Fruit fly (Drosophila melanogaster) whole organism, embryonic: ENCODE measurements around the gene Shal.

ENCODE experiments used
- Ada2b ChIP-seq: fragments of 200-800 bp; sonication (Bioruptor generic); IDR thresholded peaks from 2 replicates; pipeline ENCODE4 v1.3.6; 2022; ENCODE audit warnings: missing biosample characterization, missing genetic modification characterization
- Awh ChIP-seq: fragments of 200-800 bp; sonication (Bioruptor generic); IDR thresholded peaks from 2 replicates; pipeline ENCODE4, ENCODE4 v1.3.6; 2022; ENCODE audit warnings: missing biosample characterization, missing genetic modification characterization
- C15 ChIP-seq: fragments of 200-800 bp; sonication (Bioruptor generic); IDR thresholded peaks from 3 replicates; pipeline ENCODE4 v1.3.6; 2022; ENCODE audit warnings: missing biosample characterization, missing genetic modification characterization
- CG10267 ChIP-seq: fragments of 200-800 bp; sonication (Bioruptor generic); optimal IDR thresholded peaks from 2 replicates; lab custom pipeline; 2018; ENCODE audit warnings: missing biosample characterization, mild to moderate bottlenecking, missing genetic modification characterization, moderate library complexity
- CG10431 ChIP-seq: fragments of 200-800 bp; sonication (Bioruptor generic); optimal IDR thresholded peaks from 3 replicates; lab custom pipeline; 2018; ENCODE audit warnings: missing biosample characterization, mild to moderate bottlenecking, missing genetic modification characterization
- CG11093 ChIP-seq: fragments of 200-800 bp; sonication (Bioruptor generic); IDR thresholded peaks from 3 replicates; pipeline ENCODE4 v1.3.6; 2022; ENCODE audit warnings: missing biosample characterization, missing genetic modification characterization
- CG12155 ChIP-seq: fragments of 200-800 bp; sonication (Bioruptor generic); optimal IDR thresholded peaks from 3 replicates; lab custom pipeline; 2016; ENCODE audit warnings: missing biosample characterization, missing genetic modification characterization
- CG12299 ChIP-seq: fragments of 200-800 bp; sonication (Bioruptor generic); optimal IDR thresholded peaks from 2 replicates; lab custom pipeline; 2018; ENCODE audit warnings: missing biosample characterization, mild to moderate bottlenecking, missing genetic modification characterization
- CG12744 ChIP-seq: fragments of 200-800 bp; sonication (Bioruptor generic); optimal IDR thresholded peaks from 2 replicates; lab custom pipeline; 2016; ENCODE audit warnings: missing biosample characterization, missing genetic modification characterization
- CG15601 ChIP-seq: fragments of 200-800 bp; sonication (Bioruptor generic); optimal IDR thresholded peaks from 3 replicates; lab custom pipeline; 2019; ENCODE audit warnings: missing biosample characterization, mild to moderate bottlenecking, missing genetic modification characterization, moderate library complexity
- CG17359 ChIP-seq: fragments of 200-800 bp; sonication (Bioruptor generic); optimal IDR thresholded peaks from 3 replicates; lab custom pipeline; 2018; ENCODE audit warnings: missing biosample characterization, mild to moderate bottlenecking, missing genetic modification characterization, moderate library complexity
- CG17361 ChIP-seq: fragments of 200-800 bp; sonication (Bioruptor generic); IDR thresholded peaks from 3 replicates; pipeline ENCODE4 v1.3.6; 2022; ENCODE audit warnings: missing biosample characterization, missing genetic modification characterization
- CG17912 ChIP-seq: fragments of 200-800 bp; sonication (Bioruptor generic); optimal IDR thresholded peaks from 2 replicates; lab custom pipeline; 2018; ENCODE audit warnings: missing biosample characterization, mild to moderate bottlenecking, missing genetic modification characterization
- CG2129 ChIP-seq: fragments of 200-800 bp; sonication (Bioruptor generic); IDR thresholded peaks from 2 replicates; pipeline ENCODE4 v1.3.6; 2022; ENCODE audit warnings: missing biosample characterization, missing genetic modification characterization; ENCODE audit not compliant: partially characterized antibody
- CG31365 ChIP-seq: fragments of 200-800 bp; sonication (Bioruptor generic); optimal IDR thresholded peaks from 2 replicates; lab custom pipeline; 2018; ENCODE audit warnings: missing biosample characterization, mild to moderate bottlenecking, missing genetic modification characterization
- CG3407 ChIP-seq: fragments of 200-800 bp; sonication (Bioruptor generic); optimal IDR thresholded peaks from 2 replicates; lab custom pipeline; 2018; ENCODE audit warnings: missing biosample characterization, mild to moderate bottlenecking, missing genetic modification characterization
- CG3838 ChIP-seq: fragments of 200-800 bp; sonication (Bioruptor generic); optimal IDR thresholded peaks from 3 replicates; lab custom pipeline; 2016; ENCODE audit warnings: missing biosample characterization, missing genetic modification characterization
- CG7839 ChIP-seq: fragments of 200-800 bp; sonication (Bioruptor generic); optimal IDR thresholded peaks from 3 replicates; lab custom pipeline; 2018; ENCODE audit warnings: missing biosample characterization, mild to moderate bottlenecking, missing genetic modification characterization, moderate library complexity
- CG8765 ChIP-seq: fragments of 200-800 bp; sonication (Bioruptor generic); IDR thresholded peaks from 2 replicates; pipeline ENCODE4 v1.3.6; 2022; ENCODE audit warnings: missing biosample characterization, missing genetic modification characterization
- CG9797 ChIP-seq: fragments of 200-800 bp; sonication (Bioruptor generic); optimal IDR thresholded peaks from 3 replicates; lab custom pipeline; 2018; ENCODE audit warnings: missing biosample characterization, mild to moderate bottlenecking, missing genetic modification characterization
- Chrac-16 ChIP-seq: fragments of 200-800 bp; sonication (Bioruptor generic); optimal IDR thresholded peaks from 3 replicates; lab custom pipeline; 2016; ENCODE audit warnings: missing biosample characterization, missing genetic modification characterization
- CrebB ChIP-seq: fragments of 200-800 bp; sonication (Bioruptor generic); optimal IDR thresholded peaks from 3 replicates; lab custom pipeline; 2018; ENCODE audit warnings: missing biosample characterization, mild to moderate bottlenecking, missing genetic modification characterization
- Ets97D ChIP-seq: fragments of 200-800 bp; sonication (Bioruptor generic); optimal IDR thresholded peaks from 3 replicates; lab custom pipeline; 2016; ENCODE audit warnings: missing biosample characterization, missing genetic modification characterization
- Fer2 ChIP-seq: fragments of 200-800 bp; sonication (Bioruptor generic); optimal IDR thresholded peaks from 2 replicates; lab custom pipeline; 2018; ENCODE audit warnings: missing biosample characterization, mild to moderate bottlenecking, missing genetic modification characterization, moderate library complexity
- Gsc ChIP-seq: fragments of 200-800 bp; sonication (Bioruptor generic); IDR thresholded peaks from 2 replicates; pipeline ENCODE4 v1.3.6; 2022; ENCODE audit warnings: missing biosample characterization, missing genetic modification characterization
- Lim3 ChIP-seq: fragments of 200-800 bp; sonication (Bioruptor generic); IDR thresholded peaks from 2 replicates; pipeline ENCODE4 v1.3.6; 2022; ENCODE audit warnings: missing biosample characterization, missing genetic modification characterization
- Oaz ChIP-seq: fragments of 200-800 bp; sonication (Bioruptor generic); IDR thresholded peaks from 2 replicates; pipeline ENCODE4 v1.3.6; 2022; ENCODE audit warnings: missing biosample characterization, missing genetic modification characterization
- Six4 ChIP-seq: fragments of 200-800 bp; sonication (Bioruptor generic); optimal IDR thresholded peaks from 2 replicates; lab custom pipeline; 2016; ENCODE audit warnings: missing biosample characterization, missing genetic modification characterization
- ac ChIP-seq: fragments of 200-800 bp; sonication (Bioruptor generic); optimal IDR thresholded peaks from 3 replicates; lab custom pipeline; 2017; ENCODE audit warnings: missing biosample characterization, mild to moderate bottlenecking, missing genetic modification characterization
- ap ChIP-seq: fragments of 200-800 bp; sonication (Bioruptor generic); IDR thresholded peaks from 2 replicates; pipeline ENCODE4 v1.3.6; 2022; ENCODE audit warnings: missing biosample characterization, missing genetic modification characterization
- chn ChIP-seq: fragments of 200-800 bp; sonication (Bioruptor generic); optimal IDR thresholded peaks from 2 replicates; lab custom pipeline; 2016; ENCODE audit warnings: missing biosample characterization, missing genetic modification characterization
- cwo ChIP-seq: fragments of 200-800 bp; sonication (Bioruptor generic); optimal IDR thresholded peaks from 3 replicates; lab custom pipeline; 2017; ENCODE audit warnings: missing biosample characterization, missing genetic modification characterization, mild to moderate bottlenecking, moderate library complexity, missing genetic modification reagents
- danr ChIP-seq: fragments of 200-800 bp; sonication (Bioruptor generic); IDR thresholded peaks from 2 replicates; pipeline ENCODE4 v1.3.6; 2022; ENCODE audit warnings: missing biosample characterization, missing genetic modification characterization
- disco-r ChIP-seq: fragments of 200-800 bp; sonication (Bioruptor generic); optimal IDR thresholded peaks from 2 replicates; lab custom pipeline; 2016; ENCODE audit warnings: missing biosample characterization, missing genetic modification characterization
- ems ChIP-seq: fragments of 200-800 bp; sonication (Bioruptor generic); optimal IDR thresholded peaks from 3 replicates; lab custom pipeline; 2016; ENCODE audit warnings: missing biosample characterization, missing genetic modification characterization
- grau ChIP-seq: fragments of 200-800 bp; optimal IDR thresholded peaks from 3 replicates; lab custom pipeline; 2019; ENCODE audit warnings: missing biosample characterization, mild to moderate bottlenecking, missing genetic modification characterization, moderate library complexity
- hb ChIP-seq: fragments of 200-800 bp; sonication (Bioruptor generic); IDR thresholded peaks from 3 replicates; pipeline ENCODE4 v1.3.6; 2022; ENCODE audit warnings: missing biosample characterization, missing genetic modification characterization; ENCODE audit not compliant: partially characterized antibody
- lab ChIP-seq: fragments of 200-800 bp; sonication (Bioruptor generic); optimal IDR thresholded peaks from 3 replicates; lab custom pipeline; 2017; ENCODE audit warnings: missing biosample characterization, missing genetic modification characterization, mild to moderate bottlenecking, moderate library complexity, missing genetic modification reagents
- mld ChIP-seq: fragments of 200-800 bp; sonication (Bioruptor generic); IDR thresholded peaks from 3 replicates; pipeline ENCODE4 v1.3.6; 2022; ENCODE audit warnings: missing biosample characterization, missing genetic modification characterization; ENCODE audit not compliant: partially characterized antibody
- pum ChIP-seq: fragments of 200-800 bp; sonication (Bioruptor generic); optimal IDR thresholded peaks from 2 replicates; lab custom pipeline; 2016; ENCODE audit warnings: missing biosample characterization, missing genetic modification characterization
- sc ChIP-seq, 3 experiments: fragments of >200 bp in 2 of 3; fragments of 200-800 bp in 1 of 3; sonication (Bioruptor generic) in 1 of 3; optimal IDR thresholded peaks; 2 replicates in 2 of 3; 3 replicates in 1 of 3; lab custom pipeline; 2017; ENCODE audit warnings: mild to moderate bottlenecking in 1 of 3, missing biosample characterization in 1 of 3, missing genetic modification characterization in 1 of 3, missing genetic modification reagents in 1 of 3
- scrt ChIP-seq: fragments of 200-800 bp; sonication (Bioruptor generic); optimal IDR thresholded peaks from 2 replicates; lab custom pipeline; 2018; ENCODE audit warnings: missing biosample characterization, mild to moderate bottlenecking, missing genetic modification characterization, moderate library complexity
- sd ChIP-seq: fragments of 200-800 bp; sonication (Bioruptor generic); optimal IDR thresholded peaks from 3 replicates; lab custom pipeline; 2018; ENCODE audit warnings: missing biosample characterization, mild to moderate bottlenecking, missing genetic modification characterization, moderate library complexity
- sna ChIP-seq: fragments of 200-800 bp; sonication (Bioruptor generic); IDR thresholded peaks from 2 replicates; pipeline ENCODE4 v1.3.6; 2022; ENCODE audit warnings: missing biosample characterization, missing genetic modification characterization; ENCODE audit not compliant: partially characterized antibody
- sr ChIP-seq: fragments of 200-800 bp; sonication (Bioruptor generic); IDR thresholded peaks from 3 replicates; pipeline ENCODE4 v1.3.6; 2022; ENCODE audit warnings: missing biosample characterization, missing genetic modification characterization
- tgo ChIP-seq: fragments of 200-800 bp; sonication (Bioruptor generic); IDR thresholded peaks from 3 replicates; pipeline ENCODE4 v1.3.6; 2022; ENCODE audit warnings: missing biosample characterization, missing genetic modification characterization
- vfl ChIP-seq: fragments of 200-800 bp; sonication (Bioruptor generic); optimal IDR thresholded peaks from 2 replicates; lab custom pipeline; 2016; ENCODE audit warnings: missing biosample characterization, missing genetic modification characterization
- vvl ChIP-seq: fragments of 200-800 bp; sonication (Bioruptor generic); IDR thresholded peaks from 2 replicates; pipeline ENCODE4 v1.3.6; 2022; ENCODE audit warnings: missing biosample characterization, missing genetic modification characterization
- yki ChIP-seq: fragments of >200 bp; optimal IDR thresholded peaks from 3 replicates; lab custom pipeline; 2018
- zfh1 ChIP-seq: fragments of 200-800 bp; sonication (Bioruptor generic); IDR thresholded peaks from 3 replicates; pipeline ENCODE4 v1.3.6; 2022; ENCODE audit warnings: missing biosample characterization, missing genetic modification characterization

Shal gene

DNA sequence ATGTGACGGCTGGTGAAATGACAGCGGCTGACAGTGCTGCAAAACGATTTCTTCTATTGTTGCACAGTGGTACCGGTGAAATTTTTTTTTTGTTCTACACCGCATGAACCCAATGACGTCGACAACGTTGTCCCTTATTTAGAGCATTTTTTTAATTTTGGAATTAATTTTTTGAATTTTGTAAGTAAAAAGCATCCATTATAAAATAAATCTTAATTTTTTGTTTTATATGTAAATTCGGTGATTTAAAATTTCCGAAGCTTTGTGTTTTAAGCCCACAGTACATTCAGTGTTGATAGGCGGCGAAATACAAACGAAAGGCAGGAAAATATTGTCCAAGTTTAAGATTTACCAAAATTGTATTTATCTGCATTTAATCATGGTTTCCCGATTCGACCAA, 27.8 kb upstream of the Shal start, which contains the start of the genes Lon and PIG-F (continued):
- no peak for TF ChIP-seq yki
- TF ChIP-seq Gsc (GFP tag; lab: Robert Waterston, UW): peak; percentile 96
- peak; percentile 96 for TF ChIP-seq disco-r
- peak; percentile 100 for TF ChIP-seq CG17361 (GFP tag; lab: Robert Waterston, UW)
- TF ChIP-seq sc (optimal IDR thresholded peaks at IDR 0.05; lab: Kevin White, UChicago): no peak
- TF ChIP-seq sc (GFP tag; optimal IDR thresholded peaks at IDR 0.05; lab: Kevin White, UChicago): peak; percentile 99
- peak; percentile 68 for TF ChIP-seq CG9797 (GFP tag; lab: Kevin White, UChicago)
- peak; percentile 62; the same call in 1 of the 2 replicates for TF ChIP-seq sna (GFP tag; lab: Robert Waterston, UW)
- peak; percentile 99 for TF ChIP-seq tgo (GFP tag; lab: Robert Waterston, UW)
- peak; percentile 98 for TF ChIP-seq CG3407 (GFP tag; lab: Kevin White, UChicago)
- TF ChIP-seq grau (tag; lab: Kevin White, UChicago): peak; percentile 99
- TF ChIP-seq CG2129 (GFP tag; lab: Robert Waterston, UW): no peak
- peak; percentile 97 for TF ChIP-seq Oaz
- TF ChIP-seq CG8765 (GFP tag; lab: Robert Waterston, UW): peak; percentile 98
- TF ChIP-seq CG10431: peak; percentile 98
- peak; percentile 100 for TF ChIP-seq CG7839 (tag; lab: Kevin White, UChicago)
- TF ChIP-seq Ets97D (GFP tag; lab: Kevin White, UChicago): peak; percentile 95
- TF ChIP-seq CG15601: peak; percentile 98
- peak; percentile 99 for TF ChIP-seq CG11093 (GFP tag; lab: Robert Waterston, UW)
- TF ChIP-seq CrebB (tag; lab: Kevin White, UChicago): peak; percentile 95
- TF ChIP-seq cwo (GFP tag; lab: Kevin White, UChicago): peak; percentile 96
- peak; percentile 97 for TF ChIP-seq CG12744 (GFP tag; lab: Kevin White, UChicago)
- peak; percentile 97 for TF ChIP-seq danr (GFP tag; lab: Robert Waterston, UW)
- peak; percentile 99 for TF ChIP-seq Six4 (GFP tag; lab: Kevin White, UChicago)
- TF ChIP-seq Fer2 (tag; lab: Kevin White, UChicago): peak; percentile 99
- peak; percentile 95 for TF ChIP-seq C15 (GFP tag; lab: Robert Waterston, UW)
- TF ChIP-seq pum: peak; percentile 99
- TF ChIP-seq ems: peak; percentile 99
- peak; percentile 95 for TF ChIP-seq Awh (GFP tag; lab: Robert Waterston, UW)
- peak; percentile 99 for TF ChIP-seq CG17359 (tag; lab: Kevin White, UChicago)
- TF ChIP-seq sr (GFP tag; lab: Robert Waterston, UW): peak; percentile 83; the same call in 2 of the 3 replicates
- TF ChIP-seq Lim3 (GFP tag; lab: Robert Waterston, UW): peak; percentile 93
- TF ChIP-seq Chrac-16 (GFP tag; lab: Kevin White, UChicago): peak; percentile 100
- peak; percentile 95 for TF ChIP-seq scrt (GFP tag; lab: Kevin White, UChicago)
- TF ChIP-seq sd (tag; lab: Kevin White, UChicago): no peak
- TF ChIP-seq mld: 0 out of 3 replicates have a peak, but pooled peaks have one; percentile 15
- peak; percentile 63; the same call in 1 of the 3 replicates for TF ChIP-seq hb
- TF ChIP-seq chn: peak; percentile 99
- TF ChIP-seq CG12299 (tag; lab: Kevin White, UChicago): peak; percentile 99
- peak; percentile 98 for TF ChIP-seq Ada2b (GFP tag; lab: Robert Waterston, UW)
- peak; percentile 97 for TF ChIP-seq CG17912
- TF ChIP-seq CG12155: peak; percentile 98
- TF ChIP-seq CG31365 (tag; lab: Kevin White, UChicago): peak; percentile 79
- TF ChIP-seq CG3838 (GFP tag; lab: Kevin White, UChicago): peak; percentile 94
- peak; percentile 99 for TF ChIP-seq vfl
- peak; percentile 99 for TF ChIP-seq ac (GFP tag; lab: Kevin White, UChicago)
- TF ChIP-seq ap (GFP tag; lab: Robert Waterston, UW): peak; percentile 95
- peak; percentile 99 for TF ChIP-seq vvl (GFP tag; lab: Robert Waterston, UW)
- peak; percentile 100 for TF ChIP-seq CG10267 (tag; lab: Kevin White, UChicago)
- peak; percentile 99 for TF ChIP-seq zfh1
- peak; percentile 99 for TF ChIP-seq lab
